Worm (Caenorhabditis elegans) whole organism, L4/young adult: ENCODE data around the gene K11D9.3.

Experiments
- W03F9.2 ChIP-seq: fragments of 150-350 bp; optimal IDR thresholded peaks from 2 replicates; lab custom pipeline; 2014; ENCODE audit warnings: missing biosample characterization, missing genetic modification characterization
- him-1 ChIP-seq: sonication (generic microtip); optimal IDR thresholded peaks from 2 replicates; lab custom pipeline; 2016; ENCODE audit warnings: missing genotype, missing genetic modification reagents, missing genetic modification characterization, missing compliant biosample characterization

- no peak for TF ChIP-seq him-1
- no peak for TF ChIP-seq W03F9.2 (tag; lab: Kevin White, UChicago)
Observed at ce11 chrIII:10755480-10756066, 46.4 kb downstream of the K11D9.3 start, which contains the start of gene hpl-2.
